Worm (Caenorhabditis elegans) whole organism, L4 larva: ENCODE measurements around the gene slc-25A18.2.

Experiments used
- F10B5.3 ChIP-seq: sonication (generic microtip); optimal IDR thresholded peaks from 2 replicates; lab custom pipeline; 2016; ENCODE audit warnings: mild to moderate bottlenecking, missing genetic modification characterization, missing compliant biosample characterization
- F26F4.8 ChIP-seq: fragments of 200-800 bp; sonication (Bioruptor generic); conservative IDR thresholded peaks from 2 replicates; pipeline ENCODE4 v1.3.6; 2022; ENCODE audit warnings: missing genetic modification characterization, missing compliant biosample characterization
- T20F7.1 ChIP-seq: fragments of 200-800 bp; sonication (Bioruptor generic); optimal IDR thresholded peaks from 2 replicates; lab custom pipeline; 2018; ENCODE audit warnings: mild to moderate bottlenecking, missing genetic modification characterization, missing compliant biosample characterization
- aly-2 ChIP-seq: sonication (generic microtip); optimal IDR thresholded peaks from 2 replicates; lab custom pipeline; 2018; ENCODE audit warnings: missing biosample characterization, missing genetic modification characterization
- ama-1 ChIP-seq: fragments of 150-350 bp; optimal IDR thresholded peaks from 2 replicates; lab custom pipeline; 2014; ENCODE audit warnings: inconsistent platforms, mixed read lengths
- arid-1 ChIP-seq: fragments of 200-800 bp; sonication (Bioruptor generic); conservative IDR thresholded peaks from 2 replicates; pipeline ENCODE4 v1.3.6; 2022; ENCODE audit warnings: missing genetic modification reagents, missing genetic modification characterization, missing compliant biosample characterization
- ceh-20 ChIP-seq: fragments of 200-800 bp; sonication (Bioruptor generic); IDR thresholded peaks from 2 replicates; pipeline ENCODE4 v1.3.6; 2022; ENCODE audit warnings: missing genetic modification reagents, missing genetic modification characterization, missing compliant biosample characterization
- ceh-32 ChIP-seq: sonication (generic microtip); optimal IDR thresholded peaks from 2 replicates; lab custom pipeline; 2016; ENCODE audit warnings: mild to moderate bottlenecking, missing genetic modification characterization, missing compliant biosample characterization; ENCODE audit not compliant: poor library complexity
- cey-2 ChIP-seq: sonication (generic microtip); optimal IDR thresholded peaks from 3 replicates; lab custom pipeline; 2017; ENCODE audit warnings: missing genetic modification characterization, mild to moderate bottlenecking, missing compliant biosample characterization, antibody characterized with exemption, borderline replicate concordance; ENCODE audit not compliant: insufficient read depth
- ctbp-1 ChIP-seq: fragments of 200-800 bp; sonication (Bioruptor generic); IDR thresholded peaks from 2 replicates; pipeline ENCODE4 v1.3.6; 2022; ENCODE audit warnings: missing genetic modification reagents, missing genetic modification characterization, missing compliant biosample characterization
- daf-16 ChIP-seq, 3 experiments: sonication (generic microtip); optimal IDR thresholded peaks; 2 replicates each; lab custom pipeline; 2016 to 2017; ENCODE audit warnings: missing genetic modification characterization in 3 of 3, missing genetic modification reagents in 3 of 3, mild to moderate bottlenecking in 2 of 3, missing compliant biosample characterization in 2 of 3, missing biosample characterization in 1 of 3, moderate library complexity in 1 of 3
- dmd-6 ChIP-seq: fragments of 200-800 bp; sonication (Bioruptor generic); IDR thresholded peaks from 2 replicates; pipeline ENCODE4 v1.3.6; 2022; ENCODE audit warnings: missing genetic modification reagents, missing genetic modification characterization, missing compliant biosample characterization
- dmd-8 ChIP-seq: fragments of 200-800 bp; sonication (Bioruptor generic); IDR thresholded peaks from 2 replicates; pipeline ENCODE4 v1.3.6; 2022; ENCODE audit warnings: missing genetic modification characterization, missing compliant biosample characterization
- dmd-9 ChIP-seq: fragments of 200-800 bp; sonication (Bioruptor generic); IDR thresholded peaks from 2 replicates; pipeline ENCODE4 v1.3.6; 2022; ENCODE audit warnings: missing genetic modification reagents, missing genetic modification characterization, missing compliant biosample characterization
- dpl-1 ChIP-seq: fragments of 150-350 bp; optimal IDR thresholded peaks from 2 replicates; lab custom pipeline; 2014; ENCODE audit warnings: missing biosample characterization, missing genetic modification reagents, missing genetic modification characterization
- duxl-1 ChIP-seq: sonication (generic microtip); optimal IDR thresholded peaks from 2 replicates; lab custom pipeline; 2016; ENCODE audit warnings: mild to moderate bottlenecking, missing genetic modification characterization, moderate library complexity, missing compliant biosample characterization; ENCODE audit not compliant: poor library complexity
- dve-1 ChIP-seq: sonication (generic microtip); optimal IDR thresholded peaks from 2 replicates; lab custom pipeline; 2017; ENCODE audit warnings: antibody characterized with exemption, mild to moderate bottlenecking, missing genetic modification characterization, missing compliant biosample characterization; ENCODE audit not compliant: insufficient read depth
- egl-43 ChIP-seq: fragments of 200-800 bp; sonication (Bioruptor generic); IDR thresholded peaks from 2 replicates; pipeline ENCODE4 v1.3.6; 2022; ENCODE audit warnings: missing genetic modification reagents, missing genetic modification characterization, missing compliant biosample characterization
- fkh-10 ChIP-seq: fragments of 150-350 bp; optimal IDR thresholded peaks from 2 replicates; lab custom pipeline; 2014; ENCODE audit warnings: missing biosample characterization, missing genetic modification reagents, missing genetic modification characterization
- hlh-11 ChIP-seq: fragments of 200-800 bp; sonication (Bioruptor generic); optimal IDR thresholded peaks from 2 replicates; lab custom pipeline; 2018; ENCODE audit warnings: mild to moderate bottlenecking, missing genetic modification characterization, missing compliant biosample characterization
- hlh-30 ChIP-seq: sonication (generic microtip); optimal IDR thresholded peaks from 2 replicates; lab custom pipeline; 2017; ENCODE audit warnings: antibody characterized with exemption, mild to moderate bottlenecking, missing genetic modification characterization, missing compliant biosample characterization; ENCODE audit not compliant: insufficient read depth
- lin-1 ChIP-seq: fragments of 200-800 bp; sonication (Bioruptor generic); IDR thresholded peaks from 2 replicates; pipeline ENCODE4 v1.3.6; 2022; ENCODE audit warnings: missing genetic modification reagents, missing genetic modification characterization, missing compliant biosample characterization
- lin-29 ChIP-seq: fragments of 200-800 bp; sonication (Bioruptor generic); IDR thresholded peaks from 2 replicates; pipeline ENCODE4 v1.3.6; 2022; ENCODE audit warnings: missing genetic modification reagents, missing genetic modification characterization, missing compliant biosample characterization
- lin-38 ChIP-seq: fragments of 200-800 bp; sonication (Bioruptor generic); IDR thresholded peaks from 2 replicates; pipeline ENCODE4 v1.3.6; 2022; ENCODE audit warnings: missing genetic modification reagents, missing genetic modification characterization, missing compliant biosample characterization
- lir-3 ChIP-seq: sonication (generic microtip); optimal IDR thresholded peaks from 2 replicates; lab custom pipeline; 2016; ENCODE audit warnings: mild to moderate bottlenecking, missing genetic modification characterization, missing compliant biosample characterization
- lsy-2 ChIP-seq, 2 experiments: fragments of 150-350 bp in 1 of 2; sonication (generic microtip) in 1 of 2; optimal IDR thresholded peaks; 2 replicates each; lab custom pipeline; 2014 to 2017; ENCODE audit warnings: missing biosample characterization in 2 of 2, missing genetic modification characterization in 2 of 2
- mep-1 ChIP-seq: fragments of 150-350 bp; sonication (generic microtip); optimal IDR thresholded peaks from 3 replicates; lab custom pipeline; 2014; ENCODE audit warnings: missing biosample characterization, missing genetic modification characterization
- mxl-3 ChIP-seq: fragments of 200-800 bp; sonication (Bioruptor generic); optimal IDR thresholded peaks from 2 replicates; lab custom pipeline; 2018; ENCODE audit warnings: mild to moderate bottlenecking, missing genetic modification characterization, missing compliant biosample characterization
- nhr-11 ChIP-seq: fragments of 150-350 bp; optimal IDR thresholded peaks from 2 replicates; lab custom pipeline; 2014; ENCODE audit warnings: missing biosample characterization, missing genetic modification characterization
- nhr-41 ChIP-seq: fragments of 200-800 bp; sonication (Bioruptor generic); IDR thresholded peaks from 2 replicates; pipeline ENCODE4 v1.3.6; 2022; ENCODE audit warnings: missing genetic modification reagents, missing genetic modification characterization, missing compliant biosample characterization
- nhr-48 ChIP-seq: sonication (generic microtip); optimal IDR thresholded peaks from 2 replicates; lab custom pipeline; 2016; ENCODE audit warnings: mild to moderate bottlenecking, missing genetic modification characterization, missing compliant biosample characterization
- nhr-6 ChIP-seq: fragments of 150-350 bp; optimal IDR thresholded peaks from 2 replicates; lab custom pipeline; 2014; ENCODE audit warnings: missing biosample characterization, missing genetic modification characterization
- nhr-77 ChIP-seq: fragments of 150-350 bp; optimal IDR thresholded peaks from 2 replicates; lab custom pipeline; 2014; ENCODE audit warnings: missing biosample characterization, missing genetic modification characterization
- php-3 ChIP-seq: fragments of 200-800 bp; sonication (Bioruptor generic); IDR thresholded peaks from 2 replicates; pipeline ENCODE4 v1.3.6; 2022; ENCODE audit warnings: missing genetic modification reagents, missing genetic modification characterization, missing compliant biosample characterization
- saeg-2 ChIP-seq: fragments of 200-800 bp; sonication (Bioruptor generic); IDR thresholded peaks from 2 replicates; pipeline ENCODE4 v1.3.6; 2022; ENCODE audit warnings: missing genetic modification reagents, missing genetic modification characterization, missing compliant biosample characterization
- set-16 ChIP-seq: fragments of 200-800 bp; sonication (Bioruptor generic); IDR thresholded peaks from 2 replicates; pipeline ENCODE4 v1.3.6; 2022; ENCODE audit warnings: missing genetic modification reagents, missing genetic modification characterization, missing compliant biosample characterization
- skn-1 ChIP-seq: fragments of 150-350 bp; optimal IDR thresholded peaks from 2 replicates; lab custom pipeline; 2014; ENCODE audit warnings: missing biosample characterization, missing genetic modification characterization
- snpc-1.2 ChIP-seq: fragments of 200-800 bp; sonication (Bioruptor generic); IDR thresholded peaks from 2 replicates; pipeline ENCODE4 v1.3.6; 2022; ENCODE audit warnings: missing genetic modification reagents, missing genetic modification characterization, missing compliant biosample characterization
- tra-1 ChIP-seq: fragments of 200-800 bp; sonication (Bioruptor generic); IDR thresholded peaks from 2 replicates; pipeline ENCODE4 v1.3.6; 2022; ENCODE audit warnings: missing genetic modification reagents, missing genetic modification characterization, missing compliant biosample characterization
- unc-62 ChIP-seq, 3 experiments: fragments of 150-350 bp in 1 of 3; sonication (generic microtip); optimal IDR thresholded peaks in 2 of 3; peaks in 1 of 3; 1 replicate in 1 of 3; 2 replicates in 2 of 3; lab custom pipeline; 2014 to 2017; ENCODE audit warnings: missing biosample characterization in 3 of 3, missing genetic modification characterization in 3 of 3, missing genetic modification reagents in 3 of 3, missing genotype in 1 of 3
- vab-7 ChIP-seq: fragments of 200-800 bp; sonication (Bioruptor generic); IDR thresholded peaks from 2 replicates; pipeline ENCODE4 v1.3.6; 2022; ENCODE audit warnings: missing genetic modification reagents, missing genetic modification characterization, missing compliant biosample characterization
- zag-1 ChIP-seq: fragments of 150-350 bp; optimal IDR thresholded peaks from 2 replicates; lab custom pipeline; 2014; ENCODE audit warnings: missing biosample characterization, missing genetic modification characterization
- zip-2 ChIP-seq: fragments of 150-350 bp; optimal IDR thresholded peaks from 2 replicates; lab custom pipeline; 2014; ENCODE audit warnings: missing biosample characterization, missing genetic modification characterization

slc-25A18.2 gene

ce11 chrIV:7505866-7506488 is 31.1 kb downstream of the slc-25A18.2 start (continued):
- TF ChIP-seq ctbp-1 (GFP tag; lab: Robert Waterston, UW) (peak; percentile 38; the same call in 1 of the 2 replicates), dpl-1 (no peak), arid-1 (peak; percentile 50; the same call in 1 of the 2 replicates), T20F7.1 (GFP tag; lab: Kevin White, UChicago) (peak; percentile 71), duxl-1 (tag; lab: Kevin White, UChicago) (peak; percentile 12), F26F4.8 (GFP tag; lab: Robert Waterston, UW) (0 out of 2 replicates have a peak, but pooled peaks have one; percentile 12), cey-2 (tag; lab: Kevin White, UChicago) (no peak), mep-1 (peak; percentile 61), fkh-10 (GFP tag; lab: Kevin White, UChicago) (no peak), ceh-20 (GFP tag; lab: Robert Waterston, UW) (no peak), nhr-41 (GFP tag; lab: Robert Waterston, UW) (no peak), snpc-1.2 (GFP tag; lab: Robert Waterston, UW) (peak; percentile 71), ama-1 (lab: Kevin White, UChicago) (peak; percentile 91), skn-1 (tag; lab: Kevin White, UChicago) (no peak), lsy-2 (tag; optimal IDR thresholded peaks at IDR 0.05; lab: Kevin White, UChicago) (peak in 1 of 2 experiments; percentile 32), unc-62 (GFP tag; optimal IDR thresholded peaks at IDR 0.05 in 1 of 2; lab: Kevin White, UChicago) (peak in 1 of 2 experiments; percentile 74), unc-62 (tag; optimal IDR thresholded peaks at IDR 0.05; lab: Kevin White, UChicago) (no peak)
- TF ChIP-seq, all 104 proteins: peak for 27

- TF ChIP-seq zip-2 (tag; lab: Kevin White, UChicago): no peak
- TF ChIP-seq lin-38 (GFP tag; lab: Robert Waterston, UW): 0 out of 2 replicates have a peak, but pooled peaks have one; percentile 11
- TF ChIP-seq dmd-9 (GFP tag; lab: Robert Waterston, UW): 0 out of 2 replicates have a peak, but pooled peaks have one; percentile 36
- TF ChIP-seq set-16 (GFP tag; lab: Robert Waterston, UW): peak; percentile 36; the same call in 1 of the 2 replicates
- TF ChIP-seq, all 104 proteins: peak for 3
Observed at ce11 chrIV:7506711-7507110, 31.9 kb downstream of the slc-25A18.2 start.

ce11 chrIV:7507305-7507704 is 32.5 kb downstream of the slc-25A18.2 start:
- no peak for TF ChIP-seq zip-2 (tag; lab: Kevin White, UChicago)
- peak; percentile 33 for TF ChIP-seq ama-1 (lab: Kevin White, UChicago)
- TF ChIP-seq dpl-1: peak; percentile 2
- TF ChIP-seq lin-1 (GFP tag; lab: Robert Waterston, UW): no peak
- peak; percentile 71 for TF ChIP-seq hlh-11 (tag; lab: Kevin White, UChicago)
- TF ChIP-seq dmd-6: peak; percentile 55
- no peak for TF ChIP-seq lin-29 (GFP tag; lab: Robert Waterston, UW)
- TF ChIP-seq aly-2: no peak
- peak; percentile 43 for TF ChIP-seq mxl-3 (GFP tag; lab: Kevin White, UChicago)
- peak; percentile 17 for TF ChIP-seq duxl-1 (tag; lab: Kevin White, UChicago)
- no peak for TF ChIP-seq lir-3
- TF ChIP-seq saeg-2 (GFP tag; lab: Robert Waterston, UW): no peak
- peak; percentile 88 for TF ChIP-seq hlh-30
- TF ChIP-seq tra-1: no peak
- TF ChIP-seq vab-7 (GFP tag; lab: Robert Waterston, UW): no peak
- TF ChIP-seq set-16 (GFP tag; lab: Robert Waterston, UW): no peak
- peak; percentile 28 for TF ChIP-seq mep-1
- TF ChIP-seq zag-1 (tag; lab: Kevin White, UChicago): no peak
- TF ChIP-seq skn-1 (tag; lab: Kevin White, UChicago): no peak
- TF ChIP-seq ceh-32 (tag; lab: Kevin White, UChicago): no peak
- no peak for TF ChIP-seq dmd-8 (GFP tag; lab: Robert Waterston, UW)
- no peak for TF ChIP-seq php-3
- no peak for TF ChIP-seq egl-43 (GFP tag; lab: Robert Waterston, UW)
- peak in 1 of 2 experiments; percentile 6 for TF ChIP-seq daf-16 (GFP tag; optimal IDR thresholded peaks at IDR 0.05; lab: Kevin White, UChicago)
- peak; percentile 55 for TF ChIP-seq daf-16 (tag; optimal IDR thresholded peaks at IDR 0.05; lab: Kevin White, UChicago)
- peak; percentile 34 for TF ChIP-seq nhr-11
- no peak for TF ChIP-seq nhr-6 (tag; lab: Kevin White, UChicago)
- no peak for TF ChIP-seq F10B5.3
- peak; percentile 13 to 52 for TF ChIP-seq lsy-2 (tag; optimal IDR thresholded peaks at IDR 0.05; lab: Kevin White, UChicago)
- TF ChIP-seq nhr-77 (tag; lab: Kevin White, UChicago): peak; percentile 24
- TF ChIP-seq nhr-48 (tag; lab: Kevin White, UChicago): peak; percentile 39
- TF ChIP-seq F26F4.8 (GFP tag; lab: Robert Waterston, UW): no peak
- peak; percentile 42 for TF ChIP-seq dve-1 (tag; lab: Kevin White, UChicago)
